Fruit fly (Drosophila melanogaster) whole organism: Measurements from ENCODE around the gene CG14662.

Experiments
- CG8478 ChIP-seq: fragments of >200 bp; optimal IDR thresholded peaks from 2 replicates; lab custom pipeline; 2018; ENCODE audit warnings: inconsistent platforms
- EcR ChIP-seq, 2 experiments: fragments of >200 bp; optimal IDR thresholded peaks; 2 replicates each; lab custom pipeline; 2017; ENCODE audit warnings: missing biosample characterization in 2 of 2, missing genetic modification characterization in 2 of 2, missing genetic modification reagents in 2 of 2
- usp ChIP-seq: fragments of >200 bp; optimal IDR thresholded peaks from 2 replicates; lab custom pipeline; 2017; ENCODE audit warnings: missing biosample characterization, missing genetic modification characterization, mixed read lengths

DNA sequence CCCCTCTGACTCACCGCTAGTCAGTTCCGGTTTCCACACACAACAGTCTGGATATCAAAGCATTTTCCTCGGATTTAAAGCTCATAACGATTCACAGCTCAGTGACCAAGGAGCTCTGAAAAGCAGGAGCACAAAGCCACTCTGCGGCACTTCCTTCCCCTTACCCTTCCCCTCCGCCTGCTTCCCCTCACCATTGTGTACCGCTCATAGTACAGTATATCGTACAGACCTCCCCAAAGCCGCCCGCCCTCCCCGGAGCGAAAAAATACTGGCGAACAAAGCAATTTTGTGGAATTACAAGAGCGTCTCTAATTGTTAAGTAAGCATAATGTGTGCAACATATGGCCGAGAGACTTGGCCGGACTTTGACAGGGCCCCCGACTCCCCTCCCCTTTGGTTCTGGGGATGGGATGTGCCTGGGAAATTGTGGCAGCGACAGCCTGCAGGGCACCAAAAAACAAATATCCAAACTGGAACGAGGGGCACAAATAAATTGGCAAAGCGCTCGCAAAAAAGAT, 2.9 kb downstream of the CG14662 start:
- TF ChIP-seq EcR (GFP tag; optimal IDR thresholded peaks at IDR 0.05; lab: Kevin White, UChicago) (no peak), usp (GFP tag; lab: Kevin White, UChicago) (no peak), CG8478 (lab: Kevin White, UChicago) (no peak)
